Worm (Caenorhabditis elegans) whole organism, L1 larva: Measurements from ENCODE around the gene snb-2.

ENCODE experiments used
- C34B4.2 ChIP-seq: sonication (generic microtip); optimal IDR thresholded peaks from 2 replicates; lab custom pipeline; 2017; ENCODE audit warnings: mild to moderate bottlenecking, missing genetic modification characterization, missing compliant biosample characterization
- dsc-1 ChIP-seq: sonication (generic microtip); optimal IDR thresholded peaks from 2 replicates; lab custom pipeline; 2016; ENCODE audit warnings: mild to moderate bottlenecking, missing genetic modification characterization, missing compliant biosample characterization
- efl-1 ChIP-seq, 4 experiments: fragments of 150-350 bp; optimal IDR thresholded peaks in 3 of 4; peaks in 1 of 4; 1 replicate in 1 of 4; 2 replicates in 3 of 4; lab custom pipeline; 2014; ENCODE audit warnings: missing biosample characterization in 2 of 4, missing genetic modification characterization in 2 of 4, missing genetic modification reagents in 2 of 4
- egl-27 ChIP-seq, 2 experiments: fragments of 150-350 bp in 1 of 2; sonication (generic microtip); optimal IDR thresholded peaks; 3 replicates each; lab custom pipeline; 2017 to 2018; ENCODE audit warnings: missing biosample characterization in 2 of 2, missing genetic modification characterization in 2 of 2, missing genetic modification reagents in 2 of 2
- elt-3 ChIP-seq, 6 experiments: fragments of 150-350 bp in 1 of 6; sonication (generic microtip); optimal IDR thresholded peaks; 2 replicates each; lab custom pipeline; 2017 to 2018; ENCODE audit warnings: missing biosample characterization in 6 of 6, missing genetic modification characterization in 6 of 6, inconsistent platforms in 1 of 6
- nhr-11 ChIP-seq: fragments of 150-350 bp; optimal IDR thresholded peaks from 2 replicates; lab custom pipeline; 2014; ENCODE audit warnings: missing biosample characterization, missing genetic modification characterization
- nhr-47 ChIP-seq: sonication (generic microtip); optimal IDR thresholded peaks from 2 replicates; lab custom pipeline; 2016; ENCODE audit warnings: mild to moderate bottlenecking, missing genetic modification characterization, moderate library complexity, missing compliant biosample characterization
- pqm-1 ChIP-seq: sonication (generic microtip); optimal IDR thresholded peaks from 3 replicates; lab custom pipeline; 2017; ENCODE audit warnings: missing biosample characterization, missing genetic modification characterization
- skn-1 ChIP-seq: fragments of 150-350 bp; optimal IDR thresholded peaks from 2 replicates; lab custom pipeline; 2014; ENCODE audit warnings: missing biosample characterization, missing genetic modification characterization
- snpc-4 ChIP-seq: fragments of 150-350 bp; optimal IDR thresholded peaks from 2 replicates; lab custom pipeline; 2014; ENCODE audit warnings: missing biosample characterization, missing genetic modification characterization
- unc-62 ChIP-seq: fragments of 150-350 bp; optimal IDR thresholded peaks from 2 replicates; lab custom pipeline; 2014; ENCODE audit warnings: missing biosample characterization, missing genetic modification reagents, missing genetic modification characterization
- unc-98 ChIP-seq: fragments of 200-800 bp; sonication (Bioruptor generic); IDR thresholded peaks from 2 replicates; pipeline ENCODE4 v1.3.6; 2022; ENCODE audit warnings: missing genetic modification characterization, missing compliant biosample characterization

DNA sequence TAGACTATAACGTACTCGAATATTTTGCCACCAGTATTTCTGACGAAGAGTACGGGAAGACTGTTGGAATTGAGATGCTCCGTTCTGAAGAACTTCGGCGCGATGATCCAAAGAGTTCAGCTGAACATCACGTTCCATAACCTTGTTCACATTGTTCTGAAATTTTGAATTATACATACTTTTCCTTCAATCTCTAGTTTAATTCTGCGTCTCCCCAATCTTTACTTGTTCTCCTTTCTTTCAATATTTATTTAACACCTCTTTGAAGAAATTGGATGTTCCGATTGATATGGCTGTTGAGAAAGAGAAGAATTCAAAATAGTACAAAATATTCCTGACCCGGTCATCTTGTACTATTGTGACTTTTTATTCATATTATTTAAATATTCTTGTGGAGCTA, 863 bp downstream of the snb-2 start, which contains the start of gene F23H12.3:
- no peak for TF ChIP-seq pqm-1
- TF ChIP-seq snpc-4 (tag; lab: Kevin White, UChicago), result no peak
- no peak for TF ChIP-seq efl-1 (optimal IDR thresholded peaks at IDR 0.05; lab: Kevin White, UChicago)
- no peak for TF ChIP-seq efl-1 (GFP tag; optimal IDR thresholded peaks at IDR 0.05 in 1 of 2; lab: Kevin White, UChicago)
- TF ChIP-seq skn-1, result no peak
- TF ChIP-seq unc-98 (GFP tag; lab: Robert Waterston, UW), result no peak
- no peak for TF ChIP-seq egl-27 (tag; optimal IDR thresholded peaks at IDR 0.05; lab: Kevin White, UChicago)
- TF ChIP-seq nhr-11 (tag; lab: Kevin White, UChicago), result no peak
- TF ChIP-seq elt-3 (tag; optimal IDR thresholded peaks at IDR 0.05; lab: Kevin White, UChicago), result no peak
- TF ChIP-seq C34B4.2, result no peak
- TF ChIP-seq unc-62, result no peak
- TF ChIP-seq nhr-47 (tag; lab: Kevin White, UChicago), result no peak
- no peak for TF ChIP-seq dsc-1
